Fruit fly (Drosophila melanogaster): ENCODE data around the gene CG1265.

Gene CG1265

dm6 chr3L:4296760-4297159 lies 42.2 kb downstream of the CG1265 start:
- TF ChIP-seq Sin3A (optimal IDR thresholded peaks at IDR 0.05) = no peak
- no peak for TF ChIP-seq Myc (optimal IDR thresholded peaks at IDR 0.05)
- no peak for TF ChIP-seq insv (optimal IDR thresholded peaks at IDR 0.05)
- no peak for TF ChIP-seq ttk (optimal IDR thresholded peaks at IDR 0.05)
- no peak for TF ChIP-seq psq (optimal IDR thresholded peaks at IDR 0.05)
- TF ChIP-seq h (optimal IDR thresholded peaks at IDR 0.05) = no peak

- TF ChIP-seq insv (optimal IDR thresholded peaks at IDR 0.05) = no peak
- no peak for TF ChIP-seq Sin3A (optimal IDR thresholded peaks at IDR 0.05)
- TF ChIP-seq h (optimal IDR thresholded peaks at IDR 0.05) = no peak
- no peak for TF ChIP-seq Myc (optimal IDR thresholded peaks at IDR 0.05)
- no peak for TF ChIP-seq psq (optimal IDR thresholded peaks at IDR 0.05)
- TF ChIP-seq ttk (optimal IDR thresholded peaks at IDR 0.05) = no peak
Measured at dm6 chr3L:4302088-4302487, 47.5 kb downstream of the CG1265 start.

- TF ChIP-seq Myc (optimal IDR thresholded peaks at IDR 0.05) (no peak), insv (optimal IDR thresholded peaks at IDR 0.05) (no peak), h (optimal IDR thresholded peaks at IDR 0.05) (no peak), psq (optimal IDR thresholded peaks at IDR 0.05) (no peak), ttk (optimal IDR thresholded peaks at IDR 0.05) (no peak), Sin3A (optimal IDR thresholded peaks at IDR 0.05) (no peak)
Measured at dm6 chr3L:4304244-4304959, 49.8 kb downstream of the CG1265 start.
